Worm (Caenorhabditis elegans) whole organism, L1 larva: ENCODE data around the gene Y43F8B.12.

ENCODE experiments used
- aha-1 ChIP-seq: fragments of 150-350 bp; optimal IDR thresholded peaks from 2 replicates; lab custom pipeline; 2014; ENCODE audit warnings: missing biosample characterization, missing genetic modification characterization
- blmp-1 ChIP-seq: fragments of 150-350 bp; optimal IDR thresholded peaks from 2 replicates; lab custom pipeline; 2014; ENCODE audit warnings: missing biosample characterization, missing genetic modification characterization
- dpl-1 ChIP-seq, 3 experiments: fragments of 150-350 bp in 2 of 3; sonication (generic microtip) in 1 of 3; optimal IDR thresholded peaks; 2 replicates each; lab custom pipeline; 2014 to 2017; ENCODE audit warnings: missing biosample characterization in 3 of 3, missing genetic modification characterization in 3 of 3, missing genetic modification reagents in 3 of 3
- fos-1 ChIP-seq: fragments of 150-350 bp; optimal IDR thresholded peaks from 2 replicates; lab custom pipeline; 2014; ENCODE audit warnings: missing biosample characterization, missing genetic modification characterization
- irx-1 ChIP-seq: sonication (generic microtip); optimal IDR thresholded peaks from 2 replicates; lab custom pipeline; 2016; ENCODE audit warnings: missing genetic modification characterization, missing compliant biosample characterization
- nhr-76 ChIP-seq: sonication (generic microtip); optimal IDR thresholded peaks from 2 replicates; lab custom pipeline; 2017; ENCODE audit warnings: missing biosample characterization, missing genetic modification characterization
- sup-37 ChIP-seq: fragments of 200-800 bp; sonication (Bioruptor generic); optimal IDR thresholded peaks from 2 replicates; lab custom pipeline; 2018; ENCODE audit warnings: mild to moderate bottlenecking, missing genetic modification characterization, missing compliant biosample characterization
- unc-130 ChIP-seq: fragments of 150-350 bp; optimal IDR thresholded peaks from 2 replicates; lab custom pipeline; 2017; ENCODE audit warnings: missing biosample characterization, missing genetic modification characterization, inconsistent platforms

DNA sequence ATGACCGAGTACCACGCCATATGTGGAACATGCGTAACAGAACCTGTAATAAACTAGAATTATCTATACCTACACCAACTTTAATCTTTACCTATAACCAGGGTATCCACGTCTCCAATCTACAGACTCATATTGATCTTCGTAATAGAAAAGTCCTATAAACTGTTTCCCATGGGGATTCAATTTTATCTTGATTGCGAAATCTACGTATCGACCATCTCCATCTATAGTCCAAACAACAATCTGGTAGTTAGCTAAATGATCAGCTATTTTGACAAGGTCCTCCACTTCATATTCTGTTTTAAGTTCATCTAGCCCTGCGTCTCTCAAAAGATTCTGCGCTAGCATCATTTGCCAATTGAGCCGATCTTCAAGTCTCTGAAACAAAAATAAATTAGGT is 38.6 kb upstream of the Y43F8B.12 start:
- no peak for TF ChIP-seq sup-37
- no peak for TF ChIP-seq unc-130 (tag; lab: Kevin White, UChicago)
- TF ChIP-seq irx-1 (tag; lab: Kevin White, UChicago) = no peak
- TF ChIP-seq blmp-1 (tag; lab: Kevin White, UChicago) = no peak
- no peak for TF ChIP-seq fos-1 (tag; lab: Kevin White, UChicago)
- no peak for TF ChIP-seq aha-1 (tag; lab: Kevin White, UChicago)
- TF ChIP-seq nhr-76 (tag; lab: Kevin White, UChicago) = no peak
- TF ChIP-seq dpl-1 (GFP tag; optimal IDR thresholded peaks at IDR 0.05; lab: Kevin White, UChicago) = no peak
